Fruit fly (Drosophila melanogaster) whole organism: ENCODE results near the gene Ir8a.

Experiments
- CG8478 ChIP-seq: fragments of >200 bp; optimal IDR thresholded peaks from 2 replicates; lab custom pipeline; 2018; ENCODE audit warnings: inconsistent platforms
- usp ChIP-seq: fragments of >200 bp; optimal IDR thresholded peaks from 2 replicates; lab custom pipeline; 2017; ENCODE audit warnings: missing biosample characterization, missing genetic modification characterization, mixed read lengths

dm6 chrX:9282783-9283289 lies 46.5 kb upstream of the Ir8a start, which contains the start of gene c11.1:
- TF ChIP-seq CG8478 (lab: Kevin White, UChicago) (no peak), usp (GFP tag; lab: Kevin White, UChicago) (no peak)
